Worm (Caenorhabditis elegans) whole organism, young adult: ENCODE measurements around the gene fmo-4.

Source experiments
- B0336.3 ChIP-seq: fragments of 200-800 bp; sonication (Bioruptor generic); IDR thresholded peaks from 2 replicates; pipeline ENCODE4 v1.3.6; 2022; ENCODE audit warnings: missing genetic modification characterization, missing compliant biosample characterization
- C06A6.2 ChIP-seq: fragments of 200-800 bp; sonication (Bioruptor generic); conservative IDR thresholded peaks from 2 replicates; pipeline ENCODE4 v1.3.6; 2022; ENCODE audit warnings: missing genetic modification characterization, missing compliant biosample characterization
- F23B12.7 ChIP-seq: sonication (generic microtip); optimal IDR thresholded peaks from 2 replicates; lab custom pipeline; 2017; ENCODE audit warnings: missing genetic modification characterization, mild to moderate bottlenecking, missing compliant biosample characterization, antibody characterized with exemption, moderate library complexity; ENCODE audit not compliant: insufficient read depth
- F37B4.10 ChIP-seq: fragments of 200-800 bp; sonication (Bioruptor generic); IDR thresholded peaks from 2 replicates; pipeline ENCODE4 v1.3.6; 2022; ENCODE audit warnings: missing genetic modification characterization, missing compliant biosample characterization
- F39B2.1 ChIP-seq: fragments of 200-800 bp; sonication (Bioruptor generic); IDR thresholded peaks from 2 replicates; pipeline ENCODE4 v1.3.6; 2022; ENCODE audit warnings: missing genetic modification reagents, missing genetic modification characterization, missing compliant biosample characterization
- F52B5.7 ChIP-seq: sonication (generic microtip); optimal IDR thresholded peaks from 2 replicates; lab custom pipeline; 2016; ENCODE audit warnings: mild to moderate bottlenecking, missing genetic modification characterization, missing compliant biosample characterization
- Y67H2A.10 ChIP-seq: fragments of 200-800 bp; sonication (Bioruptor generic); conservative IDR thresholded peaks from 2 replicates; pipeline ENCODE4 v1.3.6; 2022; ENCODE audit warnings: missing genetic modification reagents, missing genetic modification characterization, missing compliant biosample characterization
- ZK185.1 ChIP-seq: sonication (generic microtip); optimal IDR thresholded peaks from 2 replicates; lab custom pipeline; 2016; ENCODE audit warnings: mild to moderate bottlenecking, missing genetic modification characterization, missing compliant biosample characterization; ENCODE audit not compliant: poor library complexity, severe bottlenecking
- ama-1 ChIP-seq, 3 experiments: fragments of 150-350 bp in 1 of 3; sonication (generic microtip) in 2 of 3; optimal IDR thresholded peaks; 2 replicates each; lab custom pipeline; 2014 to 2018; ENCODE audit warnings: missing biosample characterization in 2 of 3, missing genetic modification characterization in 2 of 3, missing genetic modification reagents in 2 of 3
- aptf-3 ChIP-seq: fragments of 200-800 bp; sonication (Bioruptor generic); IDR thresholded peaks from 2 replicates; pipeline ENCODE4 v1.3.6; 2022; ENCODE audit warnings: missing genetic modification characterization, missing compliant biosample characterization
- atf-7 ChIP-seq: sonication (generic microtip); optimal IDR thresholded peaks from 2 replicates; lab custom pipeline; 2017; ENCODE audit warnings: mild to moderate bottlenecking, missing genetic modification characterization, missing compliant biosample characterization
- attf-6 ChIP-seq: fragments of 200-800 bp; sonication (Bioruptor generic); IDR thresholded peaks from 2 replicates; pipeline ENCODE4 v1.3.6; 2022; ENCODE audit warnings: missing genetic modification reagents, missing genetic modification characterization, missing compliant biosample characterization
- cebp-1 ChIP-seq, 2 experiments: fragments of 200-800 bp in 1 of 2; sonication (Bioruptor generic) in 1 of 2; sonication (generic microtip) in 1 of 2; IDR thresholded peaks in 1 of 2; optimal IDR thresholded peaks in 1 of 2; 2 replicates each; pipeline versions ENCODE4 v1.3.6 to Lab custom; 2017 to 2022; ENCODE audit warnings: missing compliant biosample characterization in 2 of 2, missing genetic modification characterization in 2 of 2, mild to moderate bottlenecking in 1 of 2, missing genetic modification reagents in 1 of 2, moderate library complexity in 1 of 2
- ceh-27 ChIP-seq: fragments of 200-800 bp; sonication (Bioruptor generic); optimal IDR thresholded peaks from 2 replicates; lab custom pipeline; 2018; ENCODE audit warnings: mild to moderate bottlenecking, missing genetic modification characterization, moderate library complexity, missing compliant biosample characterization
- efl-1 ChIP-seq: fragments of 150-350 bp; optimal IDR thresholded peaks from 2 replicates; lab custom pipeline; 2014; ENCODE audit warnings: missing biosample characterization, missing genetic modification reagents, missing genetic modification characterization
- gei-17 ChIP-seq: fragments of 200-800 bp; sonication (Bioruptor generic); optimal IDR thresholded peaks from 2 replicates; lab custom pipeline; 2018; ENCODE audit warnings: mild to moderate bottlenecking, missing genetic modification characterization, missing compliant biosample characterization
- hmg-1.2 ChIP-seq: fragments of 200-800 bp; sonication (Bioruptor generic); IDR thresholded peaks from 2 replicates; pipeline ENCODE4 v1.3.6; 2022; ENCODE audit warnings: missing genetic modification reagents, missing genetic modification characterization, missing compliant biosample characterization
- hrde-1 ChIP-seq: sonication (generic microtip); optimal IDR thresholded peaks from 2 replicates; lab custom pipeline; 2016; ENCODE audit warnings: missing genetic modification characterization, mild to moderate bottlenecking, missing compliant biosample characterization, moderate library complexity, missing genotype, missing genetic modification reagents, borderline replicate concordance
- hsf-1 ChIP-seq: fragments of 200-800 bp; sonication (Bioruptor generic); IDR thresholded peaks from 2 replicates; pipeline ENCODE4 v1.3.6; 2022; ENCODE audit warnings: missing genetic modification reagents, missing genetic modification characterization, missing compliant biosample characterization
- lir-1 ChIP-seq: fragments of 200-800 bp; sonication (Bioruptor generic); conservative IDR thresholded peaks from 2 replicates; pipeline ENCODE4 v1.3.6; 2022; ENCODE audit warnings: missing genetic modification reagents, missing genetic modification characterization, missing compliant biosample characterization
- lsl-1 ChIP-seq: fragments of 200-800 bp; sonication (Bioruptor generic); optimal IDR thresholded peaks from 2 replicates; lab custom pipeline; 2018; ENCODE audit warnings: mild to moderate bottlenecking, missing genetic modification characterization, moderate library complexity, missing compliant biosample characterization
- madf-6 ChIP-seq: fragments of 200-800 bp; sonication (Bioruptor generic); IDR thresholded peaks from 2 replicates; pipeline ENCODE4 v1.3.6; 2022; ENCODE audit warnings: missing genetic modification reagents, missing genetic modification characterization, missing compliant biosample characterization
- madf-8 ChIP-seq: fragments of 200-800 bp; sonication (Bioruptor generic); conservative IDR thresholded peaks from 2 replicates; pipeline ENCODE4 v1.3.6; 2022; ENCODE audit warnings: missing genetic modification reagents, missing genetic modification characterization, missing compliant biosample characterization
- mes-4 ChIP-seq: sonication (generic microtip); optimal IDR thresholded peaks from 2 replicates; lab custom pipeline; 2016; ENCODE audit warnings: missing genotype, missing genetic modification characterization, missing compliant biosample characterization
- nfya-2 ChIP-seq: fragments of 200-800 bp; sonication (Bioruptor generic); IDR thresholded peaks from 2 replicates; pipeline ENCODE4 v1.3.6; 2022; ENCODE audit warnings: missing genetic modification reagents, missing genetic modification characterization, missing compliant biosample characterization
- nfyb-1 ChIP-seq: fragments of 200-800 bp; sonication (Bioruptor generic); IDR thresholded peaks from 2 replicates; pipeline ENCODE4 v1.3.6; 2022; ENCODE audit warnings: missing genetic modification reagents, missing genetic modification characterization, missing compliant biosample characterization
- rcor-1 ChIP-seq: fragments of 200-800 bp; sonication (Bioruptor generic); IDR thresholded peaks from 2 replicates; pipeline ENCODE4 v1.3.6; 2022; ENCODE audit warnings: missing genetic modification reagents, missing genetic modification characterization, missing compliant biosample characterization
- rec-8 ChIP-seq, 2 experiments: sonication (generic microtip); optimal IDR thresholded peaks; 2 replicates each; lab custom pipeline; 2016; ENCODE audit warnings: mild to moderate bottlenecking in 2 of 2, missing genetic modification characterization in 2 of 2, missing genetic modification reagents in 2 of 2, missing genotype in 2 of 2, missing biosample characterization in 1 of 2, missing compliant biosample characterization in 1 of 2, moderate library complexity in 1 of 2
- repo-1 ChIP-seq: sonication (generic microtip); optimal IDR thresholded peaks from 2 replicates; lab custom pipeline; 2017; ENCODE audit warnings: mild to moderate bottlenecking, missing genetic modification characterization, missing compliant biosample characterization
- rpc-1 ChIP-seq, 2 experiments: fragments of 150-350 bp in 1 of 2; sonication (generic microtip) in 1 of 2; optimal IDR thresholded peaks; 2 replicates each; lab custom pipeline; 2014 to 2018; ENCODE audit warnings: missing biosample characterization in 1 of 2, missing genetic modification characterization in 1 of 2, missing genetic modification reagents in 1 of 2, missing genotype in 1 of 2
- sdz-38 ChIP-seq: sonication (generic microtip); optimal IDR thresholded peaks from 2 replicates; lab custom pipeline; 2016; ENCODE audit warnings: missing genotype, missing genetic modification characterization, missing compliant biosample characterization
- snpc-1.3 ChIP-seq: sonication (generic microtip); optimal IDR thresholded peaks from 2 replicates; lab custom pipeline; 2017; ENCODE audit warnings: missing genetic modification characterization, mild to moderate bottlenecking, missing compliant biosample characterization, antibody characterized with exemption, moderate library complexity, missing genotype, missing genetic modification reagents; ENCODE audit not compliant: insufficient read depth
- somi-1 ChIP-seq: fragments of 200-800 bp; sonication (Bioruptor generic); optimal IDR thresholded peaks from 2 replicates; lab custom pipeline; 2018; ENCODE audit warnings: mild to moderate bottlenecking, missing genetic modification characterization, missing compliant biosample characterization
- tbp1 ChIP-seq: fragments of 200-800 bp; sonication (Bioruptor generic); optimal IDR thresholded peaks from 2 replicates; lab custom pipeline; 2018; ENCODE audit warnings: mild to moderate bottlenecking, missing genetic modification characterization, missing compliant biosample characterization
- tbx-9 ChIP-seq: sonication (generic microtip); optimal IDR thresholded peaks from 2 replicates; lab custom pipeline; 2016; ENCODE audit warnings: borderline replicate concordance, missing genetic modification characterization, inconsistent platforms, missing compliant biosample characterization
- unc-130 ChIP-seq: sonication (generic microtip); optimal IDR thresholded peaks from 2 replicates; lab custom pipeline; 2016; ENCODE audit warnings: missing genetic modification reagents, missing genetic modification characterization, missing compliant biosample characterization
- unc-62 ChIP-seq: fragments of 150-350 bp; optimal IDR thresholded peaks from 2 replicates; lab custom pipeline; 2014; ENCODE audit warnings: missing biosample characterization, missing genetic modification reagents, missing genetic modification characterization
- ztf-25 ChIP-seq: fragments of 200-800 bp; sonication (Bioruptor generic); IDR thresholded peaks from 2 replicates; pipeline ENCODE4 v1.3.6; 2022; ENCODE audit warnings: missing genetic modification reagents, missing genetic modification characterization, missing compliant biosample characterization
- ztf-28 ChIP-seq: fragments of 200-800 bp; sonication (Bioruptor generic); IDR thresholded peaks from 2 replicates; pipeline ENCODE4 v1.3.6; 2022; ENCODE audit warnings: missing genetic modification reagents, missing genetic modification characterization, missing compliant biosample characterization

fmo-4 gene

DNA sequence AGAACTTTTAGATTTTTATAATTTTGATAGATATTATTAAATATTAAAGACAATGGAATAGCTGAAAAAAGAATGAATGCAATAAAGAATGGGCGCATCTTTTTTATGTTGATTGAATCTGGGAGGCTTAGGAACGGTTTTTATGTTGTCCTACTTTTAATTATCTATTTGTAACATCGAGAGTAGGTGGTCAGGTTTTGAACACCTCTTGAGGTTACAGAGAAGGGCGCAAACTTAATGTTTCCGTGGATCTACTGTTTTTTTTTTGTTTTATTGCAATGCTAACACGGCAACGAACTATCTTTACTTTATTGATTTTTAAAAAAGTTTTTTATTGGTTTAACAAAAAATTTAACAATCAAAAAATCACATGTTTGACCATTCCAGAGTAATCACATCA, 7.4 kb upstream of the fmo-4 start, which contains the start of gene F53F4.7:
F53F4.7 (minus strand) TSS at position 101 of the 400 bp plus-strand sequence.
- TF ChIP-seq cebp-1 (GFP tag; IDR thresholded peaks at IDR 0.05; lab: Robert Waterston, UW) (no peak), cebp-1 (tag; optimal IDR thresholded peaks at IDR 0.05; lab: Kevin White, UChicago) (no peak), C06A6.2 (GFP tag; lab: Robert Waterston, UW) (no peak), nfya-2 (no peak), aptf-3 (GFP tag; lab: Robert Waterston, UW) (no peak), madf-6 (GFP tag; lab: Robert Waterston, UW) (no peak), Y67H2A.10 (GFP tag; lab: Robert Waterston, UW) (no peak), lsl-1 (GFP tag; lab: Kevin White, UChicago) (no peak), F23B12.7 (tag; lab: Kevin White, UChicago) (no peak), attf-6 (GFP tag; lab: Robert Waterston, UW) (no peak), F37B4.10 (GFP tag; lab: Robert Waterston, UW) (no peak), repo-1 (tag; lab: Kevin White, UChicago) (no peak), rpc-1 (optimal IDR thresholded peaks at IDR 0.05; lab: Kevin White, UChicago) (no peak), rpc-1 (tag; optimal IDR thresholded peaks at IDR 0.05; lab: Kevin White, UChicago) (no peak), F39B2.1 (GFP tag; lab: Robert Waterston, UW) (no peak), hmg-1.2 (GFP tag; lab: Robert Waterston, UW) (no peak), hsf-1 (GFP tag; lab: Robert Waterston, UW) (no peak), unc-130 (GFP tag; lab: Kevin White, UChicago) (no peak), snpc-1.3 (no peak), B0336.3 (no peak), hrde-1 (tag; lab: Kevin White, UChicago) (no peak)
- TF ChIP-seq, all 124 proteins: peak for 0

DNA sequence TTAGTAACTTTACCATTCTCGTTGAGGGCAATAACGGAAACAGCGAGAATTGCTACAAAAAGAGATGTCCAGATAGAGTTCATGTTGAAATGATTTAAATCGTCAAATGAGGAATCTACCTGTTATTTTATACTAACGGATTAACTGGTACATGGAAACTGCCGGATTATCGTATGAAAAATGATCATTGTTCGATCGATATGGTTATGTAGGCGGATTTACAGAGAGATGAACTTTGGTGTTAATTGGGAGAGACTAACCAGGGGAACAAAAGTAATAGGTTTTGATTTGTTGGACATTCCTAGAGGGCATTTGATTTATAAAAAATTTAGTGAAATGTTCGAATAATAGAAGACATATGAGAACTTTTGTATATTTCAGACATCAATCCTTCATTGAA, 5.3 kb upstream of the fmo-4 start, which contains the start of gene spig-9:
spig-9 (minus strand) TSS at position 101 of the 400 bp plus-strand sequence.
- TF ChIP-seq tbp1 (no peak), ceh-27 (GFP tag; lab: Kevin White, UChicago) (no peak), madf-8 (GFP tag; lab: Robert Waterston, UW) (no peak), unc-62 (GFP tag; lab: Kevin White, UChicago) (no peak)

DNA sequence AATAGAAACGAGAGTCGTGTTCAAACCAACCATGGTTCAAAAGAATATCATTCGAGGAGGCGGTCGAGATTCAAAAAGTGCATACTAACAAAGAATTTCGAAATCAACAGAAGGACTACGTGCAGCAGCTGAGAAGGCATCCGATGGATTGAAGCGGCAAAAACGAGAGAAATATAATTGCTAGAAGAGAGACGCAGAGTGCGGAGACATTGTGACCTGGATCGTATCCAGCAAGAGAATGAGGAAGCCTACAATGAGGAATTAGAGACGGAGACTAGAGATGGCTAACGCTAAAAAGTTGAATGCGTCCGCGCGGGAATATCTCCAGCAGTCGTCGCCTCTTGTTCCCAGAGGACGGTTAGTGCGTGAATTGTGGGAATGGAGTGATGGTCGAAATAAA, 3.3 kb upstream of the fmo-4 start:
- TF ChIP-seq hmg-1.2 (GFP tag; lab: Robert Waterston, UW) (peak; percentile 63), atf-7 (tag; lab: Kevin White, UChicago) (no peak), nfyb-1 (GFP tag; lab: Robert Waterston, UW) (no peak)
- TF ChIP-seq, all 124 proteins: peak for 1

DNA sequence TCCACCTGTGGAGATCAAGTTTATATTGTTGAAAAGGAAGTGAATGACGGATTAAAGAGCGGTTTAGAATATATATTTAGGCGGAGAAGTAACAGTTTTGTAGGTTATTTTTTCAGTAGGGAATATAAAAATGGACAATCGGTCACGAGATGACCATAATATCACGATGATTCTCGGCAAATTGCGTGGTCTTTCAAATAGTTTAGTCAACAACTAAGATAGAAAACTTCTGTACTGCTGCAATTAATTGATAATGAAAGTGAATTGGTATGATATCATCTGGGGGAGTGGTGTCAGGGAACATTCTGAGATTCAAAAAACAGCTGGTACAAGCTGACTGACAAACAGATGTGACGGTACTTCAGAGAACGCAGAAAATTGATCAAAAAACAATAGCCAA, 2.0 kb upstream of the fmo-4 start:
- no peak for TF ChIP-seq tbx-9 (tag; lab: Kevin White, UChicago)
- peak; percentile 30 for TF ChIP-seq somi-1 (GFP tag; lab: Kevin White, UChicago)
- no peak for TF ChIP-seq lsl-1 (GFP tag; lab: Kevin White, UChicago)

DNA sequence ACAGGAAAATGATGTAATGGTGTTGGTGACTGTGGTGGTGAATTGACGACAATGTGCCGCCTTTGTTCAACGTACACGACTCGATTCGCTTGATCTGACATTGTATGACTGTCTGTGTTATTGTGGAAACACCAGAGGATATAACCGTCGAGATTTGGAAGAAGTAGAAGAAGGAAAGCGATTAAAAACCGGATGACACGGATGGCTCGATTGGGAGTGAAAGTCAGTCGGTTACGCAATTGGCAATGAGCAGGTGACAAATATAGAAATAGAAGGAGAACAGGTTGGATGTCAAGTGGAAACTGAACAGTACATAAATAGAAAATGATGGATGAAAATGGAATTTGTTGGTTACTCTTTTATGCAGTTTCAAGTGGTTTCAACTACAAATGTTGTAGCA, 5.6 kb downstream of the fmo-4 start, which contains the start of gene rdy-2:
rdy-2 (minus strand) TSS at position 101 of the 400 bp plus-strand sequence.
- TF ChIP-seq rcor-1 (GFP tag; lab: Robert Waterston, UW), result no peak
- no peak for TF ChIP-seq rec-8 (tag; optimal IDR thresholded peaks at IDR 0.05; lab: Kevin White, UChicago)
- no peak for TF ChIP-seq ztf-28 (GFP tag; lab: Robert Waterston, UW)
- no peak for TF ChIP-seq efl-1 (GFP tag; lab: Kevin White, UChicago)
- TF ChIP-seq ZK185.1 (tag; lab: Kevin White, UChicago), result no peak
- TF ChIP-seq ama-1 (optimal IDR thresholded peaks at IDR 0.05; lab: Kevin White, UChicago), result no peak
- TF ChIP-seq ama-1 (GFP tag; optimal IDR thresholded peaks at IDR 0.05; lab: Kevin White, UChicago), result no peak
- no peak for TF ChIP-seq sdz-38
- TF ChIP-seq lir-1 (GFP tag; lab: Robert Waterston, UW), result no peak
- TF ChIP-seq F37B4.10 (GFP tag; lab: Robert Waterston, UW), result no peak
- TF ChIP-seq mes-4 (tag; lab: Kevin White, UChicago), result no peak
- TF ChIP-seq somi-1 (GFP tag; lab: Kevin White, UChicago), result no peak
- TF ChIP-seq tbp1, result no peak
- TF ChIP-seq F52B5.7 (tag; lab: Kevin White, UChicago), result no peak
- TF ChIP-seq hrde-1 (tag; lab: Kevin White, UChicago), result no peak
- no peak for TF ChIP-seq gei-17
- no peak for TF ChIP-seq madf-8 (GFP tag; lab: Robert Waterston, UW)
- no peak for TF ChIP-seq ztf-25 (GFP tag; lab: Robert Waterston, UW)
